Fruit fly (Drosophila melanogaster): Measurements from ENCODE around the gene CG1529.

CG1529 gene

DNA sequence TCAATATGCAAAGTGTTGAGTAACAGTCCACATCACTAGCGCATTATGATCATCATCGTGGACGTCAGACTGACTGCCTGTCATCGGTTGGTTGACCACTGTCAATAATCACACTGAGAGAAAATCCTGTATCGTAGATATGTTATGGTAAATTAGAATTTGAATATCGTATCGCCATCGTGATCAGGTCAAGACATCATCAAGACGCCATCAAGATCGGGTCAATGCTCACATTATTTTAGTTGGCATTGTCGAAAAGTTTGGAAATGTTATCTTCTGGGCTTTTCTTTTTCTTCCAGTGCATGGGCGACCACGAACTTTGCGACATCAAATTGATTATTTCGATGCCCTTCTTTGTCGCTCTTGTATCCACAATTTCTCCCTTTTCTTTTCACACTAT is 27.2 kb upstream of the CG1529 start (continued):
- TF ChIP-seq Meics (GFP tag; optimal IDR thresholded peaks at IDR 0.05), result peak; percentile 80
- TF ChIP-seq Dip3 (GFP tag; optimal IDR thresholded peaks at IDR 0.05), result peak; percentile 67
- TF ChIP-seq CG18764 (GFP tag; optimal IDR thresholded peaks at IDR 0.05), result peak; percentile 79
- no peak for TF ChIP-seq hbn (GFP tag; IDR thresholded peaks at IDR 0.05; ENCODE audit: partially characterized antibody)
- no peak for TF ChIP-seq z (GFP tag; IDR thresholded peaks at IDR 0.05)
- peak; percentile 84 for TF ChIP-seq CG4707 (GFP tag; optimal IDR thresholded peaks at IDR 0.05)
- TF ChIP-seq ems (GFP tag; optimal IDR thresholded peaks at IDR 0.05), result peak; percentile 84
- peak; percentile 82 for TF ChIP-seq BtbVII (GFP tag; optimal IDR thresholded peaks at IDR 0.05)
- TF ChIP-seq Poxn (GFP tag; IDR thresholded peaks at IDR 0.05), result 0 out of 2 replicates have a peak, but pooled peaks have one; percentile 9
- peak; percentile 90 for TF ChIP-seq chn (GFP tag; optimal IDR thresholded peaks at IDR 0.05)
- peak; percentile 89 for TF ChIP-seq CHES-1-like (GFP tag; optimal IDR thresholded peaks at IDR 0.05)
- no peak for TF ChIP-seq mld (GFP tag; IDR thresholded peaks at IDR 0.05; ENCODE audit: partially characterized antibody)
- TF ChIP-seq CG18262 (tag; optimal IDR thresholded peaks at IDR 0.05), result peak; percentile 87
- TF ChIP-seq CG8765 (GFP tag; IDR thresholded peaks at IDR 0.05), result no peak
- peak; percentile 81 for TF ChIP-seq Bdp1 (GFP tag; optimal IDR thresholded peaks at IDR 0.05)
- peak; percentile 91 for TF ChIP-seq CG17385 (GFP tag; optimal IDR thresholded peaks at IDR 0.05)
- TF ChIP-seq CTCF (GFP tag; optimal IDR thresholded peaks at IDR 0.05), result no peak
- TF ChIP-seq zfh1 (GFP tag; IDR thresholded peaks at IDR 0.05), result peak; percentile 86
- peak; percentile 86 for TF ChIP-seq CG8290 (GFP tag; optimal IDR thresholded peaks at IDR 0.05)
- peak; percentile 38 to 93 for TF ChIP-seq CG8290 (tag; optimal IDR thresholded peaks at IDR 0.05)
- peak; percentile 34 for TF ChIP-seq nom (GFP tag; optimal IDR thresholded peaks at IDR 0.05)
- TF ChIP-seq pfk (GFP tag; optimal IDR thresholded peaks at IDR 0.05), result no peak
- peak; percentile 80 for TF ChIP-seq CG43689 (GFP tag; IDR thresholded peaks at IDR 0.05)
- peak; percentile 72 for TF ChIP-seq CG4854 (GFP tag; optimal IDR thresholded peaks at IDR 0.05)
- TF ChIP-seq CG17186 (GFP tag; optimal IDR thresholded peaks at IDR 0.05), result peak; percentile 53
- peak; percentile 77 for TF ChIP-seq CG17802 (tag; optimal IDR thresholded peaks at IDR 0.05)
- TF ChIP-seq CG9437 (GFP tag; optimal IDR thresholded peaks at IDR 0.05), result peak; percentile 81
- peak; percentile 72 for TF ChIP-seq CG5180 (GFP tag; optimal IDR thresholded peaks at IDR 0.05)
- peak; percentile 43; the same call in 1 of the 2 replicates for TF ChIP-seq CG9215 (GFP tag; IDR thresholded peaks at IDR 0.05)
- TF ChIP-seq CG32767 (GFP tag; IDR thresholded peaks at IDR 0.05), result peak; percentile 87
- peak; percentile 32 for TF ChIP-seq CG7987 (GFP tag; optimal IDR thresholded peaks at IDR 0.05)
- no peak for TF ChIP-seq amos (GFP tag; IDR thresholded peaks at IDR 0.05; ENCODE audit: partially characterized antibody)
- TF ChIP-seq CG12155 (GFP tag; optimal IDR thresholded peaks at IDR 0.05), result peak; percentile 77
- TF ChIP-seq ken (GFP tag; IDR thresholded peaks at IDR 0.05), result peak; percentile 89
- TF ChIP-seq CG30403 (GFP tag; optimal IDR thresholded peaks at IDR 0.05), result peak; percentile 91
- TF ChIP-seq CG3407 (GFP tag; optimal IDR thresholded peaks at IDR 0.05), result peak; percentile 80
- TF ChIP-seq trh (GFP tag; optimal IDR thresholded peaks at IDR 0.05), result peak; percentile 84
- TF ChIP-seq CG13424 (tag; optimal IDR thresholded peaks at IDR 0.05), result peak; percentile 90
- peak; percentile 79 for TF ChIP-seq CG34376 (GFP tag; optimal IDR thresholded peaks at IDR 0.05)
- TF ChIP-seq CG31441 (GFP tag; IDR thresholded peaks at IDR 0.05), result peak; percentile 92
- peak; percentile 42; the same call in 1 of the 2 replicates for TF ChIP-seq peb (GFP tag; IDR thresholded peaks at IDR 0.05)
- peak; percentile 89 for TF ChIP-seq crc (GFP tag; optimal IDR thresholded peaks at IDR 0.05)
- peak; percentile 89 for TF ChIP-seq ind (GFP tag; optimal IDR thresholded peaks at IDR 0.05)
- TF ChIP-seq aop (GFP tag; IDR thresholded peaks at IDR 0.05), result no peak; the same call in 1 of the 2 replicates
- peak; percentile 93 for TF ChIP-seq org-1 (GFP tag; optimal IDR thresholded peaks at IDR 0.05)
- no peak for TF ChIP-seq CG9797 (GFP tag; optimal IDR thresholded peaks at IDR 0.05)
- TF ChIP-seq Vsx1 (GFP tag; optimal IDR thresholded peaks at IDR 0.05), result peak; percentile 56
- TF ChIP-seq CG2712 (tag; optimal IDR thresholded peaks at IDR 0.05), result peak; percentile 88
- TF ChIP-seq B-H2 (GFP tag; optimal IDR thresholded peaks at IDR 0.05), result no peak
- peak; percentile 93 for TF ChIP-seq CG7839 (tag; optimal IDR thresholded peaks at IDR 0.05)
- TF ChIP-seq Optix (GFP tag; IDR thresholded peaks at IDR 0.05), result peak; percentile 88
- peak; percentile 87 for TF ChIP-seq nerfin-1 (tag; optimal IDR thresholded peaks at IDR 0.05)

All from whole organism, embryonic.